Worm (Caenorhabditis elegans) whole organism, L3 larva: ENCODE data around the gene F57A8.7.

Experiments
- R02D3.7 ChIP-seq: fragments of 150-350 bp; optimal IDR thresholded peaks from 2 replicates; lab custom pipeline; 2014; ENCODE audit warnings: missing biosample characterization, missing genetic modification characterization
- ZK546.5 ChIP-seq: sonication (generic microtip); optimal IDR thresholded peaks from 2 replicates; lab custom pipeline; 2017; ENCODE audit warnings: missing biosample characterization, missing genetic modification characterization
- aly-2 ChIP-seq: fragments of 150-350 bp; optimal IDR thresholded peaks from 2 replicates; lab custom pipeline; 2014; ENCODE audit warnings: missing biosample characterization, missing genetic modification characterization
- ama-1 ChIP-seq: fragments of 150-350 bp; optimal IDR thresholded peaks from 2 replicates; lab custom pipeline; 2018
- ceh-28 ChIP-seq: fragments of 150-350 bp; optimal IDR thresholded peaks from 2 replicates; lab custom pipeline; 2014; ENCODE audit warnings: missing biosample characterization, missing genetic modification reagents, missing genetic modification characterization
- ceh-9 ChIP-seq: sonication (generic microtip); optimal IDR thresholded peaks from 2 replicates; lab custom pipeline; 2018; ENCODE audit warnings: missing biosample characterization, missing genetic modification characterization
- daf-12 ChIP-seq: fragments of 150-350 bp; optimal IDR thresholded peaks from 2 replicates; lab custom pipeline; 2014; ENCODE audit warnings: missing biosample characterization, missing genetic modification reagents, missing genetic modification characterization
- egl-27 ChIP-seq: sonication (generic microtip); optimal IDR thresholded peaks from 4 replicates; lab custom pipeline; 2017; ENCODE audit warnings: missing biosample characterization, missing genetic modification reagents, missing genetic modification characterization
- egl-5 ChIP-seq: fragments of 150-350 bp; optimal IDR thresholded peaks from 2 replicates; lab custom pipeline; 2017; ENCODE audit warnings: missing biosample characterization, missing genetic modification reagents, missing genetic modification characterization, inconsistent platforms
- elt-2 ChIP-seq: sonication (generic microtip); optimal IDR thresholded peaks from 2 replicates; lab custom pipeline; 2016; ENCODE audit warnings: missing genetic modification reagents, mild to moderate bottlenecking, missing genetic modification characterization, missing compliant biosample characterization
- fkh-2 ChIP-seq: fragments of 150-350 bp; optimal IDR thresholded peaks from 2 replicates; lab custom pipeline; 2014; ENCODE audit warnings: missing biosample characterization, missing genetic modification reagents, missing genetic modification characterization
- fos-1 ChIP-seq: fragments of 150-350 bp; optimal IDR thresholded peaks from 2 replicates; lab custom pipeline; 2014; ENCODE audit warnings: missing biosample characterization, missing genetic modification characterization
- hmg-11 ChIP-seq: sonication (generic microtip); optimal IDR thresholded peaks from 2 replicates; lab custom pipeline; 2016; ENCODE audit warnings: missing genetic modification characterization, missing compliant biosample characterization
- lsy-12 ChIP-seq: sonication (generic microtip); optimal IDR thresholded peaks from 2 replicates; lab custom pipeline; 2016; ENCODE audit warnings: mild to moderate bottlenecking, missing genetic modification characterization, missing compliant biosample characterization
- mdl-1 ChIP-seq: fragments of 150-350 bp; optimal IDR thresholded peaks from 2 replicates; lab custom pipeline; 2014; ENCODE audit warnings: missing biosample characterization, missing genetic modification characterization
- mml-1 ChIP-seq: fragments of 150-350 bp; sonication (generic microtip); optimal IDR thresholded peaks from 3 replicates; lab custom pipeline; 2014; ENCODE audit warnings: missing biosample characterization, missing genetic modification characterization
- nfya-1 ChIP-seq: sonication (generic microtip); optimal IDR thresholded peaks from 2 replicates; lab custom pipeline; 2017; ENCODE audit warnings: missing genetic modification characterization, mild to moderate bottlenecking, missing compliant biosample characterization, antibody characterized with exemption, moderate library complexity; ENCODE audit not compliant: insufficient read depth
- nhr-23 ChIP-seq: fragments of 150-350 bp; optimal IDR thresholded peaks from 2 replicates; lab custom pipeline; 2014; ENCODE audit warnings: missing biosample characterization, missing genetic modification reagents, missing genetic modification characterization
- nhr-77 ChIP-seq: fragments of 150-350 bp; optimal IDR thresholded peaks from 2 replicates; lab custom pipeline; 2014; ENCODE audit warnings: missing biosample characterization, missing genetic modification characterization
- pha-4 ChIP-seq: fragments of 150-350 bp; optimal IDR thresholded peaks from 2 replicates; lab custom pipeline; 2014; ENCODE audit warnings: missing biosample characterization, missing genetic modification reagents, missing genetic modification characterization
- pqm-1 ChIP-seq: fragments of 150-350 bp; optimal IDR thresholded peaks from 2 replicates; lab custom pipeline; 2017; ENCODE audit warnings: missing biosample characterization, missing genetic modification characterization, inconsistent platforms
- skn-1 ChIP-seq: fragments of 150-350 bp; optimal IDR thresholded peaks from 2 replicates; lab custom pipeline; 2014; ENCODE audit warnings: missing biosample characterization, missing genetic modification characterization
- snpc-4 ChIP-seq: fragments of 150-350 bp; optimal IDR thresholded peaks from 2 replicates; lab custom pipeline; 2014; ENCODE audit warnings: missing biosample characterization, missing genetic modification characterization
- tbx-2 ChIP-seq: sonication (generic microtip); optimal IDR thresholded peaks from 2 replicates; lab custom pipeline; 2016; ENCODE audit warnings: mild to moderate bottlenecking, missing genetic modification characterization, missing compliant biosample characterization
- unc-39 ChIP-seq: sonication (generic microtip); optimal IDR thresholded peaks from 4 replicates; lab custom pipeline; 2017; ENCODE audit warnings: missing biosample characterization, missing genetic modification characterization
- unc-62 ChIP-seq: fragments of 150-350 bp; sonication (generic microtip); optimal IDR thresholded peaks from 4 replicates; lab custom pipeline; 2014; ENCODE audit warnings: missing biosample characterization, missing genetic modification reagents, missing genetic modification characterization
- zag-1 ChIP-seq: fragments of 150-350 bp; optimal IDR thresholded peaks from 2 replicates; lab custom pipeline; 2014; ENCODE audit warnings: missing biosample characterization, missing genetic modification characterization
- ztf-4 ChIP-seq: fragments of 150-350 bp; optimal IDR thresholded peaks from 2 replicates; lab custom pipeline; 2014; ENCODE audit warnings: missing biosample characterization, missing genetic modification characterization

F57A8.7 gene

DNA sequence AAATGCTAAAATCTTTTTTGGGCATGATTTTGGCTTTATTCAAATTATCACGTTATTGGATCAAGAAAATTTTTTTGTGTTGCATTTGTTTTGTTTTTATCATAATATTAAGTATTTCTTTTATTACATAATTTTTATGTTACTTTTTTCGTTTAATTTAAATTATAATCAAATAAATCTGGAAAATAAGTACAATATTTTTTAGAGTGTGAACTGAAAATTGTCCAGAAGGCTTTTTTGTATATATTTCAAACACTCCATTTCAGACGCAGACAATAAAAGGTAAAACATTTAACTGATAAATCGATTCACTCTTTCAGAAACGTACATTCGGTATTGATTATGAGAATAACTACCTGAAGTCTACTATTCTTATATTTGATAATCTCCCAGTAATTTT lies 31.8 kb downstream of the F57A8.7 start, which contains the start of gene C08B6.11:
Gene C08B6.11 (plus strand): TSS at position 301 of the 400 bp plus-strand sequence.
- no peak for TF ChIP-seq nfya-1 (tag; lab: Kevin White, UChicago)
- no peak for TF ChIP-seq fos-1 (tag; lab: Kevin White, UChicago)
- TF ChIP-seq hmg-11 (tag; lab: Kevin White, UChicago): no peak

DNA sequence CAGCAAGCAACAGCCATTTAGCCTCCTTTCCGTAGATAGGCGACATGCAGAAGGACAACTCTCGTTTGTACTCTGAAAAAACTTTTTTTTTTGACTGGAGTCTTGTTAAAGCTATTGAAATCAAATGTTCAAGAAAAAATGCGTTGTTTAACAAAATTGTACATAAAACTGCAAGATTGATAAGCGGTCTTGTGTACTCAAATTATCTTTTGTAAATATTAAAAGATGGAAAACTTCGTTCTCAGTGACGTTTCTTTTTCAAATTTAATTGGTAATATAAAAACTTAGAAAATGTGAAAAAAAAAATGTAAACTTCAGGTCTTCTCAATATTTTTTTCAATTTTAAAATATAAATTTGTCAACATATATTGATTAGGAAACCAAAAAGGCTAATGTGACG lies 35.6 kb downstream of the F57A8.7 start:
- TF ChIP-seq pha-4 (peak; percentile 63), pqm-1 (tag; lab: Kevin White, UChicago) (peak; percentile 5), fkh-2 (tag; lab: Kevin White, UChicago) (no peak), mml-1 (tag; lab: Kevin White, UChicago) (no peak), elt-2 (tag; lab: Kevin White, UChicago) (peak; percentile 42)

DNA sequence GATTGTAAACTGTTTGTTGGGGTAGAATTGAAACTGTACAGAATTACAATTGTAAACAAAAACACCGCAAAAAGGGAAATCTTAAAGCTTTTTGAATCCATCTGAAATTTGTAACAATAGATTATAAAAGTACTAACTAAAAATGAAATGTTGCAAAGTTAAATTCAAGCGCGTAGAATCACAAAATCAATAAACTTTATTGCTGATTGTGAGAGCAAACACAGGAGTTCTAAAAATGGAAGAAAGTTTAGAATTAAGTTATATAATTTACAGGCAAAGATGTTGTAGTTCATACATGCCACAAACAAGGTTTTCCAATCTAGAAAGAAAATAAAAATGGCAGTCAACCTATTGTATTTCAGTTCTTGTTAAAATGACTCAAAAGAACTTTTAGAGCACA lies 36.6 kb downstream of the F57A8.7 start, which contains the start of gene C08B6.3:
Gene C08B6.3 (minus strand): TSS at position 101 of the 400 bp plus-strand sequence.
- TF ChIP-seq ceh-28 (tag; lab: Kevin White, UChicago) (no peak), tbx-2 (no peak), mml-1 (tag; lab: Kevin White, UChicago) (no peak), skn-1 (no peak), snpc-4 (tag; lab: Kevin White, UChicago) (no peak), zag-1 (tag; lab: Kevin White, UChicago) (no peak), fkh-2 (tag; lab: Kevin White, UChicago) (no peak), ama-1 (no peak), fos-1 (tag; lab: Kevin White, UChicago) (no peak)
- TF ChIP-seq, all 47 proteins: peak for 0

DNA sequence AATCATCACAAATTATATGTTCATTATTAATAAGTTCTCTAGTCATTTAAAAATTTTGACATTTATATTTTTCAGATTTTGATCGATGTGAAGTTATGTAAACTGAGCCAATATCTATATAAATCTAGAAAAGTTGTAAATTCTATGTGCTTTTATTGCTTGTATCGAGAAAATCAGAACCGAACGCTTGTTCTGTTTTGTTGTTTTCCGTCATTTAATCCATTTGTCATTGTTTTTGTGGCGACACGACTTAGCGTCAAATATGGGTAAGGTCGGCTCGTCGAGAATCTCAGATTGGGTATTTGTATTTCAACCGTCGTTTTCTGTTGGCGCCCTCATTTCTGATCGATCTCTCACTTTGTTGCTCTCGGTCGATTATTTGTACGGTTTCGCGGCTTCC lies 38.8 kb downstream of the F57A8.7 start, which contains the start of gene cht-5:
Gene cht-5 (plus strand): TSS at position 301 of the 400 bp plus-strand sequence.
- TF ChIP-seq egl-27: no peak
- no peak for TF ChIP-seq egl-5
- TF ChIP-seq unc-39 (tag; lab: Kevin White, UChicago): no peak

DNA sequence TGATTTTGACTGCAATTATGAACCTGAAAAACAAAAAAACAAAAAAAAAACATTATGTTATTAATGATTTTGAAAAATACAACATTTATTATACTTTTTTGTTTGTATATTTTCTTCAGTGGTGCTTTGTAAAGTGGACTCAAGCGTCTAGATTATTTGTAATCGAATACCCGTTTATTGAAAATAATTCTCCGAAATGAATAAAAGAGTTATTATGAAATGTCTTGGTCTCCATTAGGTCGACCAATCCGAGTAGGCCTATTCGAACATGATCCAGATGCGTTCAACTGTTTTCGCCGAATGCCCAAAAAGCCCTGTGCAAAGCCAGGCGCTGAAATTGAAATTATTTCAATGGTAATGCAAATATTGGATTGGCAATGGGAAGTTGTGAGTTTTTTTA lies 41.9 kb downstream of the F57A8.7 start, which contains the start of gene C08B6.5:
Gene C08B6.5 (plus strand): TSS at position 301 of the 400 bp plus-strand sequence.
- TF ChIP-seq nfya-1 (tag; lab: Kevin White, UChicago) (no peak), daf-12 (tag; lab: Kevin White, UChicago) (no peak), mdl-1 (tag; lab: Kevin White, UChicago) (no peak), nhr-77 (tag; lab: Kevin White, UChicago) (no peak), unc-39 (tag; lab: Kevin White, UChicago) (no peak), ZK546.5 (tag; lab: Kevin White, UChicago) (no peak), ztf-4 (no peak), zag-1 (tag; lab: Kevin White, UChicago) (no peak)

DNA sequence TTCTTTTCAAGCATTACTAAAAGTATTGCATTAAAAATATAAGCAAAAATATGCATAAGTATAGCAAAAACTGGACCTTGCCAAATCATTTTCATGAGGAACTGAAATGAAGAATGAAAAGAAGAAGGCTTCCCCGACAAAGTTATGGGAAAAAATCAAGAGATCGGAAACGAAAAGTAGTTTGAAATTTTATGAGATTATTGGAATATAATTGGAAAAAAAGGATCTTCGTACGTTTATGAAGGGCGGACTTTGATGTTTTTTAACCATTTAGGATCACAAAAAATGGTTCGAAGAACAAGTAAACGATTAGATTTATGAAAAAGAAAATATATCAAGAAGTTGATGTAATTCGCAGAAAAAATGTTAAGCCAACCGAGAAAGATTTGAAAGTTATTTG lies 45.4 kb downstream of the F57A8.7 start, which contains the start of gene srxa-18:
Gene srxa-18 (minus strand): TSS at position 100 of the 400 bp plus-strand sequence.
- TF ChIP-seq ZK546.5 (tag; lab: Kevin White, UChicago): no peak
- no peak for TF ChIP-seq mdl-1 (tag; lab: Kevin White, UChicago)
- no peak for TF ChIP-seq aly-2 (tag; lab: Kevin White, UChicago)
- TF ChIP-seq fkh-2 (tag; lab: Kevin White, UChicago): no peak
- no peak for TF ChIP-seq R02D3.7 (tag; lab: Kevin White, UChicago)
- TF ChIP-seq pha-4: no peak
- no peak for TF ChIP-seq unc-62 (GFP tag; lab: Kevin White, UChicago)
- no peak for TF ChIP-seq ceh-28 (tag; lab: Kevin White, UChicago)
- TF ChIP-seq hmg-11 (tag; lab: Kevin White, UChicago): no peak

DNA sequence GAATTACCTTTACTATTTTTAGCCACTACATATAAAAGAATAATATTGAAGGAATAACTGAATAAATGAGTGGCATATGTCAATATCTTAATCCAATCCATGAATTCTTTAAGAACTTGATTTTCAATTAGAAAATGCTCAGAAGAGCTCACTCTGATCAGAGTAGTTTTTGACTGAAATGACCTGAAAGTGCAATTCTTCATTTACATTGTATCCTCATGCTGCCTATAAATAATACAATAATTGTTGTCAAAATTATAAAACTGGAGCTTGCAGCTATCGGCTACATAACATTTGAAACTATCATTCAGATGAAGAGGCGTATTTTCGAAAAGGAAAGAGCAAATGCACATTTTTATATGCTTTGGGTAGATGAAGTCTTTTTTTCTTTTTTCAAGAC lies 47.1 kb downstream of the F57A8.7 start, which contains the start of gene srxa-19:
Gene srxa-19 (minus strand): TSS at position 101 of the 400 bp plus-strand sequence.
- no peak for TF ChIP-seq mdl-1 (tag; lab: Kevin White, UChicago)

DNA sequence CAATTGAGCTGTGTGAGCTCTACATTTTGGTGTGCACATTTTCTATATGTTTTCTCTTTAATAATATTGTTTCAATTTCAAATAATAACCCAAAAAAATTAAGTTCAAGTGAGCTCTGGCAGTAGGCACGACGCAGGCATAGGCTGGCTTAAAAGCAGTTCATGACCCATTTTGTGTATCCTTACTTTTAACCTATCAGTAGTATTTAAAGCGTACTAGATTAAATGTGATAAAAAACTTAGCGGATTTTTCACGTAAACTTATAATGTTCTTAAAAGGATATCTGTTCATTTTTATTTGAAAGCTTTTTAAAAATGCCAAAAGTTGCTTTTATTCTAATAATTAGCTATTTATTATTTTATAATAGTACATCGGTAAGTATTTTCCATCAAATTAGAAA lies 47.8 kb downstream of the F57A8.7 start, which contains the start of gene C08B6.6:
Gene C08B6.6 (plus strand): TSS at position 301 of the 400 bp plus-strand sequence.
- TF ChIP-seq unc-39 (tag; lab: Kevin White, UChicago) (no peak), nhr-23 (tag; lab: Kevin White, UChicago) (no peak), mdl-1 (tag; lab: Kevin White, UChicago) (no peak), fos-1 (tag; lab: Kevin White, UChicago) (no peak), ztf-4 (no peak), ceh-9 (tag; lab: Kevin White, UChicago) (no peak), lsy-12 (no peak)
